Worm (Caenorhabditis elegans) whole organism, mixed stage, embryonic: ENCODE measurements around the gene Y47D3A.32.

Experiments
- blmp-1 ChIP-seq: fragments of 150-350 bp; optimal IDR thresholded peaks from 2 replicates; lab custom pipeline; 2014; ENCODE audit warnings: missing biosample characterization, missing genetic modification characterization
- ces-1 ChIP-seq: fragments of 150-350 bp; optimal IDR thresholded peaks from 2 replicates; lab custom pipeline; 2014; ENCODE audit warnings: missing biosample characterization, missing genetic modification reagents, missing genetic modification characterization
- lsy-2 ChIP-seq: fragments of 150-350 bp; optimal IDR thresholded peaks from 2 replicates; lab custom pipeline; 2014; ENCODE audit warnings: missing biosample characterization, missing genetic modification characterization
- nhr-237 ChIP-seq: fragments of 150-350 bp; optimal IDR thresholded peaks from 2 replicates; lab custom pipeline; 2014; ENCODE audit warnings: missing biosample characterization, missing genetic modification characterization
- nhr-28 ChIP-seq: fragments of 150-350 bp; optimal IDR thresholded peaks from 2 replicates; lab custom pipeline; 2014; ENCODE audit warnings: missing biosample characterization, missing genetic modification characterization
- nhr-76 ChIP-seq: sonication (generic microtip); optimal IDR thresholded peaks from 2 replicates; lab custom pipeline; 2017; ENCODE audit warnings: missing biosample characterization, missing genetic modification characterization
- snpc-4 ChIP-seq: fragments of 150-350 bp; optimal IDR thresholded peaks from 2 replicates; lab custom pipeline; 2014; ENCODE audit warnings: missing biosample characterization, missing genetic modification characterization
- sptf-1 ChIP-seq: sonication (generic microtip); optimal IDR thresholded peaks from 2 replicates; lab custom pipeline; 2017; ENCODE audit warnings: mild to moderate bottlenecking, missing genetic modification characterization, moderate library complexity, missing compliant biosample characterization
- unc-62 ChIP-seq: fragments of 150-350 bp; optimal IDR thresholded peaks from 2 replicates; lab custom pipeline; 2014; ENCODE audit warnings: missing biosample characterization, missing genetic modification reagents, missing genetic modification characterization

DNA sequence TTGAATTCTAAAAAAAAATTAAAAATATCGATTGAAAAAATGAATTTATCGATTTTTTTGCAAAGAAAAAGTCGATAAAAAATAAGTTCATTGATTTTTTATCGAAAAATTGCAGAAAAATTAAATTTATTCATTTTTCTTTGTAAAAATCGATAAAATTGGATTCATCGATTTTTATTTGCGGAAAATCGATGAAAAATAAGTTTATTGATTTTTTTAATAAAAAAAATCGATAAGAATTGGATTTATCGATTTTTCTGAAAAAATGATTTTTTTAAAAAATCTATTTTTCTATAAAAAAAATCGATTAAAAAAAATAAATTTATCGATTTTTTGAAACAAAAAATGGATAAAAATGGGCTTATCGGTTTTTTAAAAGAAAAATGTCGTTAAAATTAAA, 27.8 kb downstream of the Y47D3A.32 start:
- TF ChIP-seq nhr-237 (tag; lab: Kevin White, UChicago), result no peak
- no peak for TF ChIP-seq lsy-2
- TF ChIP-seq sptf-1 (tag; lab: Kevin White, UChicago), result no peak
- no peak for TF ChIP-seq nhr-28 (tag; lab: Kevin White, UChicago)
- TF ChIP-seq nhr-76 (tag; lab: Kevin White, UChicago), result no peak
- no peak for TF ChIP-seq blmp-1
- no peak for TF ChIP-seq snpc-4
- peak; percentile 36 for TF ChIP-seq ces-1 (GFP tag; lab: Kevin White, UChicago)
- TF ChIP-seq unc-62 (GFP tag; lab: Kevin White, UChicago), result no peak
